Worm (Caenorhabditis elegans): Measurements from ENCODE around the gene pqn-68.

ce11 chrV:12924128-12924527 is 28.3 kb upstream of the pqn-68 start, which contains the start of gene pqn-67:
- TF ChIP-seq elt-2 (tag; optimal IDR thresholded peaks at IDR 0.05) (no peak), K02D7.2 (tag; optimal IDR thresholded peaks at IDR 0.05) (no peak), K09A11.1 (tag; optimal IDR thresholded peaks at IDR 0.05; ENCODE audit: insufficient read depth) (no peak), pros-1 (tag; optimal IDR thresholded peaks at IDR 0.05) (no peak), ceh-45 (GFP tag; IDR thresholded peaks at IDR 0.05) (no peak), che-1 (tag; optimal IDR thresholded peaks at IDR 0.05) (no peak), ceh-30 (tag; optimal IDR thresholded peaks at IDR 0.05) (no peak), lim-6 (tag; optimal IDR thresholded peaks at IDR 0.05) (no peak), ama-1 (optimal IDR thresholded peaks at IDR 0.05) (no peak), ceh-24 (tag; optimal IDR thresholded peaks at IDR 0.05) (no peak), unc-55 (GFP tag; optimal IDR thresholded peaks at IDR 0.05) (no peak), F13H6.1 (tag; optimal IDR thresholded peaks at IDR 0.05) (no peak), nhr-11 (tag; optimal IDR thresholded peaks at IDR 0.05) (no peak), ceh-14 (tag; optimal IDR thresholded peaks at IDR 0.05) (no peak)

All from whole organism, late embryonic.